Worm (Caenorhabditis elegans): Measurements from ENCODE around the gene lev-1.

lev-1 gene

ce11 chrIV:13193239-13193638 is 14.0 kb upstream of the lev-1 start, which contains the start of gene F58D2.5:
TSS of gene F58D2.5 (minus strand) at chrIV:13193339.
- no peak for TF ChIP-seq lsy-2 (tag; optimal IDR thresholded peaks at IDR 0.05)

ce11 chrIV:13190075-13190474 is 10.9 kb upstream of the lev-1 start:
- no peak for TF ChIP-seq ceh-83 (GFP tag; optimal IDR thresholded peaks at IDR 0.05)
- peak; percentile 83 for TF ChIP-seq lin-32 (GFP tag; optimal IDR thresholded peaks at IDR 0.05)
- TF ChIP-seq nhr-28 (tag; optimal IDR thresholded peaks at IDR 0.05), result no peak

ce11 chrIV:13189467-13189866 is 10.3 kb upstream of the lev-1 start, which contains the start of gene F58D2.2:
TSS of gene F58D2.2 (plus strand) at chrIV:13189767.
- TF ChIP-seq unc-62 (GFP tag; optimal IDR thresholded peaks at IDR 0.05), result no peak
- TF ChIP-seq ceh-39 (tag; optimal IDR thresholded peaks at IDR 0.05), result no peak
- TF ChIP-seq elt-1 (tag; optimal IDR thresholded peaks at IDR 0.05; ENCODE audit: borderline replicate concordance, insufficient read depth), result no peak
- no peak for TF ChIP-seq ceh-83 (GFP tag; optimal IDR thresholded peaks at IDR 0.05)
- no peak for TF ChIP-seq M03D4.4 (tag; optimal IDR thresholded peaks at IDR 0.05)
- no peak for TF ChIP-seq pha-4 (tag; optimal IDR thresholded peaks at IDR 0.05)
- no peak for TF ChIP-seq unc-39 (tag; optimal IDR thresholded peaks at IDR 0.05)
- no peak for TF ChIP-seq mls-2 (tag; optimal IDR thresholded peaks at IDR 0.05)
- no peak for TF ChIP-seq nhr-237 (tag; optimal IDR thresholded peaks at IDR 0.05)
- TF ChIP-seq mab-5 (tag; optimal IDR thresholded peaks at IDR 0.05), result no peak
- TF ChIP-seq ces-1 (GFP tag; optimal IDR thresholded peaks at IDR 0.05), result no peak
- TF ChIP-seq drap-1 (GFP tag; optimal IDR thresholded peaks at IDR 0.05), result no peak
- no peak for TF ChIP-seq nhr-76 (tag; optimal IDR thresholded peaks at IDR 0.05)
- TF ChIP-seq flh-1 (GFP tag; optimal IDR thresholded peaks at IDR 0.05), result no peak
- no peak for TF ChIP-seq hlh-1 (tag; optimal IDR thresholded peaks at IDR 0.05)

- TF ChIP-seq lin-32 (GFP tag; optimal IDR thresholded peaks at IDR 0.05) (no peak), ceh-39 (tag; optimal IDR thresholded peaks at IDR 0.05) (no peak), mls-2 (tag; optimal IDR thresholded peaks at IDR 0.05) (no peak)
These were observed 9.8 kb upstream of the lev-1 start, which contains the start of gene F58D2.4 for ce11 chrIV:13188959-13189358. TSS of gene F58D2.4 (minus strand) at chrIV:13189059.

ce11 chrIV:13180723-13181122 is 1.5 kb upstream of the lev-1 start, which contains the start of gene F58D2.3:
TSS of gene F58D2.3 (minus strand) at chrIV:13180823.
- no peak for TF ChIP-seq unc-62 (GFP tag; optimal IDR thresholded peaks at IDR 0.05)
- no peak for TF ChIP-seq drap-1 (GFP tag; optimal IDR thresholded peaks at IDR 0.05)
- TF ChIP-seq zip-8 (tag; optimal IDR thresholded peaks at IDR 0.05), result no peak
- TF ChIP-seq lin-13 (tag; optimal IDR thresholded peaks at IDR 0.05), result no peak

ce11 chrIV:13173359-13173758 is 5.8 kb downstream of the lev-1 start:
- no peak for TF ChIP-seq tbx-8 (GFP tag; optimal IDR thresholded peaks at IDR 0.05)
- no peak for TF ChIP-seq ztf-11 (tag; optimal IDR thresholded peaks at IDR 0.05)
- no peak for TF ChIP-seq lin-32 (GFP tag; optimal IDR thresholded peaks at IDR 0.05)
- no peak for TF ChIP-seq ham-2 (GFP tag; optimal IDR thresholded peaks at IDR 0.05)
- TF ChIP-seq nhr-237 (tag; optimal IDR thresholded peaks at IDR 0.05), result no peak
- TF ChIP-seq unc-62 (GFP tag; optimal IDR thresholded peaks at IDR 0.05), result no peak
- TF ChIP-seq lsy-2 (tag; optimal IDR thresholded peaks at IDR 0.05), result no peak
- no peak for TF ChIP-seq mls-2 (tag; optimal IDR thresholded peaks at IDR 0.05)
- TF ChIP-seq bed-3 (GFP tag; optimal IDR thresholded peaks at IDR 0.05), result no peak
- TF ChIP-seq mep-1 (tag; optimal IDR thresholded peaks at IDR 0.05), result no peak
- no peak for TF ChIP-seq elt-3 (tag; optimal IDR thresholded peaks at IDR 0.05)
- TF ChIP-seq drap-1 (GFP tag; optimal IDR thresholded peaks at IDR 0.05), result no peak
- no peak for TF ChIP-seq snpc-4 (tag; optimal IDR thresholded peaks at IDR 0.05)

- TF ChIP-seq hlh-1 (tag; optimal IDR thresholded peaks at IDR 0.05), result no peak
- no peak for TF ChIP-seq ceh-83 (GFP tag; optimal IDR thresholded peaks at IDR 0.05)
- no peak for TF ChIP-seq sem-2 (GFP tag; optimal IDR thresholded peaks at IDR 0.05)
- no peak for TF ChIP-seq unc-120 (tag; optimal IDR thresholded peaks at IDR 0.05; ENCODE audit: poor library complexity, severe bottlenecking)
- TF ChIP-seq drap-1 (GFP tag; optimal IDR thresholded peaks at IDR 0.05), result no peak
- TF ChIP-seq lin-13 (tag; optimal IDR thresholded peaks at IDR 0.05), result no peak
- TF ChIP-seq lsy-2 (tag; optimal IDR thresholded peaks at IDR 0.05), result no peak
- no peak for TF ChIP-seq pha-4 (tag; optimal IDR thresholded peaks at IDR 0.05)
- no peak for TF ChIP-seq nhr-76 (tag; optimal IDR thresholded peaks at IDR 0.05)
- no peak for TF ChIP-seq bed-3 (GFP tag; optimal IDR thresholded peaks at IDR 0.05)
- TF ChIP-seq cnd-1 (tag; optimal IDR thresholded peaks at IDR 0.05), result no peak
- TF ChIP-seq unc-62 (GFP tag; optimal IDR thresholded peaks at IDR 0.05), result no peak
- TF ChIP-seq nhr-2 (tag; optimal IDR thresholded peaks at IDR 0.05), result no peak
- no peak for TF ChIP-seq ztf-11 (tag; optimal IDR thresholded peaks at IDR 0.05)
- no peak for TF ChIP-seq zip-8 (tag; optimal IDR thresholded peaks at IDR 0.05)
These were observed 9.0 kb downstream of the lev-1 start, which contains the start of gene nas-14 for ce11 chrIV:13170241-13170640. TSS of gene nas-14 (plus strand) at chrIV:13170541.
